Fruit fly (Drosophila melanogaster) whole organism, prepupa: ENCODE measurements around the gene CG42716.

Source experiments
- CG34406 ChIP-seq: fragments of 200-800 bp; sonication (Bioruptor generic); optimal IDR thresholded peaks from 3 replicates; lab custom pipeline; 2016; ENCODE audit warnings: missing biosample characterization, missing genetic modification characterization
- CG3919 ChIP-seq: fragments of 200-800 bp; sonication (Bioruptor generic); optimal IDR thresholded peaks from 3 replicates; lab custom pipeline; 2016; ENCODE audit warnings: missing biosample characterization, missing genetic modification characterization
- CG6276 ChIP-seq: fragments of 200-800 bp; sonication (Bioruptor generic); optimal IDR thresholded peaks from 2 replicates; lab custom pipeline; 2017; ENCODE audit warnings: missing biosample characterization, mild to moderate bottlenecking, missing genetic modification characterization
- CG8119 ChIP-seq: fragments of 200-800 bp; sonication (Bioruptor generic); IDR thresholded peaks from 3 replicates; pipeline ENCODE4 v1.3.6; 2022; ENCODE audit warnings: missing biosample characterization, missing genetic modification characterization
- Eip93F ChIP-seq: fragments of 200-800 bp; sonication (Bioruptor generic); optimal IDR thresholded peaks from 2 replicates; lab custom pipeline; 2016; ENCODE audit warnings: missing biosample characterization, mild to moderate bottlenecking, missing genetic modification characterization
- dac ChIP-seq: fragments of 200-800 bp; sonication (Bioruptor generic); optimal IDR thresholded peaks from 2 replicates; lab custom pipeline; 2017; ENCODE audit warnings: missing biosample characterization, mild to moderate bottlenecking, missing genetic modification characterization
- eg ChIP-seq: fragments of 200-800 bp; sonication (Bioruptor generic); IDR thresholded peaks from 3 replicates; pipeline ENCODE4 v1.3.6; 2022; ENCODE audit warnings: missing biosample characterization, missing genetic modification characterization
- fkh ChIP-seq: fragments of 200-800 bp; sonication (Bioruptor generic); optimal IDR thresholded peaks from 3 replicates; lab custom pipeline; 2017; ENCODE audit warnings: missing biosample characterization, mild to moderate bottlenecking, missing genetic modification characterization, moderate library complexity
- spab ChIP-seq: fragments of 200-800 bp; sonication (Bioruptor generic); optimal IDR thresholded peaks from 2 replicates; lab custom pipeline; 2017; ENCODE audit warnings: missing biosample characterization, mild to moderate bottlenecking, missing genetic modification characterization, missing genetic modification reagents

dm6 chr3L:16049955-16050886 is 16.6 kb downstream of the CG42716 start:
- TF ChIP-seq CG34406 (GFP tag; lab: Kevin White, UChicago) (no peak), Eip93F (GFP tag; lab: Kevin White, UChicago) (peak; percentile 75), eg (GFP tag; lab: Robert Waterston, UW) (peak; percentile 89), spab (GFP tag; lab: Kevin White, UChicago) (no peak), CG8119 (GFP tag; lab: Robert Waterston, UW) (peak; percentile 72), CG3919 (GFP tag; lab: Kevin White, UChicago) (no peak), CG6276 (GFP tag; lab: Kevin White, UChicago) (peak; percentile 77), fkh (GFP tag; lab: Kevin White, UChicago) (peak; percentile 94), dac (no peak)
